Fruit fly (Drosophila melanogaster): ENCODE data around the gene Nnf1b.

DNA sequence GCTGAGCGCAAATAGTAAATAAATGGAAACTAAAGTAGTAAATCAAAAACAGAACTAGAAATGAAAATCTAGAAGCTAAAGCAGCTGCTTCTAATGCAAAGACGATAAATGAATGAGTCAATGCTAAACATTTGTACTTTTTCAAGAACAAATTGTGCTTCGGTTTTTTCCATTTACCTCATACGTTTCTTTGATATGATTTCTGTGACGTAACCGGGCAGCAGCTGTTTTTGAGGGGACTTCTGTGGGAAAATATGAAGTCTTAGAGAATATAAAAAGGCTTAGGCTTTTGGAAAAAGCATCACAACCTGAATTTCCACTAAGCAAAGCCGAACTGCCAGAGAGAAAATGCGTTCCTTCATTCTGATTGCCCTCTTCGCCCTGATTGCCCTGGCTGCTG, 37.1 kb upstream of the Nnf1b start, which contains the start of gene CG12506:
- TF ChIP-seq Sin3A (optimal IDR thresholded peaks at IDR 0.05) = no peak
- TF ChIP-seq h (optimal IDR thresholded peaks at IDR 0.05) = no peak
- TF ChIP-seq ttk (optimal IDR thresholded peaks at IDR 0.05) = no peak
- TF ChIP-seq psq (optimal IDR thresholded peaks at IDR 0.05) = no peak
- no peak for TF ChIP-seq insv (optimal IDR thresholded peaks at IDR 0.05)
